Worm (Caenorhabditis elegans) whole organism, L1 larva: ENCODE data around the gene T12A7.6.

Experiments
- blmp-1 ChIP-seq: fragments of 150-350 bp; optimal IDR thresholded peaks from 2 replicates; lab custom pipeline; 2014; ENCODE audit warnings: missing biosample characterization, missing genetic modification characterization
- ceh-82 ChIP-seq, 3 experiments: fragments of 150-350 bp in 1 of 3; sonication (generic microtip) in 2 of 3; optimal IDR thresholded peaks; 2 replicates each; lab custom pipeline; 2014 to 2017; ENCODE audit warnings: missing biosample characterization in 3 of 3, missing genetic modification characterization in 3 of 3
- efl-1 ChIP-seq, 4 experiments: fragments of 150-350 bp; optimal IDR thresholded peaks in 3 of 4; peaks in 1 of 4; 1 replicate in 1 of 4; 2 replicates in 3 of 4; lab custom pipeline; 2014; ENCODE audit warnings: missing biosample characterization in 2 of 4, missing genetic modification characterization in 2 of 4, missing genetic modification reagents in 2 of 4
- fkh-10 ChIP-seq: sonication (generic microtip); optimal IDR thresholded peaks from 2 replicates; lab custom pipeline; 2017; ENCODE audit warnings: missing biosample characterization, missing genetic modification reagents, missing genetic modification characterization
- mef-2 ChIP-seq: fragments of 150-350 bp; optimal IDR thresholded peaks from 2 replicates; lab custom pipeline; 2014; ENCODE audit warnings: missing biosample characterization, missing genetic modification characterization
- nhr-237 ChIP-seq: fragments of 150-350 bp; optimal IDR thresholded peaks from 2 replicates; lab custom pipeline; 2014; ENCODE audit warnings: missing biosample characterization, missing genetic modification characterization
- nhr-76 ChIP-seq: sonication (generic microtip); optimal IDR thresholded peaks from 2 replicates; lab custom pipeline; 2017; ENCODE audit warnings: missing biosample characterization, missing genetic modification characterization
- nhr-77 ChIP-seq: fragments of 150-350 bp; optimal IDR thresholded peaks from 2 replicates; lab custom pipeline; 2014; ENCODE audit warnings: missing biosample characterization, missing genetic modification characterization
- rnt-1 ChIP-seq: sonication (generic microtip); optimal IDR thresholded peaks from 2 replicates; lab custom pipeline; 2016; ENCODE audit warnings: mild to moderate bottlenecking, missing genetic modification characterization, moderate library complexity, missing compliant biosample characterization
- skn-1 ChIP-seq: fragments of 150-350 bp; optimal IDR thresholded peaks from 2 replicates; lab custom pipeline; 2014; ENCODE audit warnings: missing biosample characterization, missing genetic modification characterization
- tbx-2 ChIP-seq: sonication (generic microtip); optimal IDR thresholded peaks from 2 replicates; lab custom pipeline; 2016; ENCODE audit warnings: missing genetic modification characterization, missing compliant biosample characterization
- zag-1 ChIP-seq: fragments of 150-350 bp; optimal IDR thresholded peaks from 2 replicates; lab custom pipeline; 2014; ENCODE audit warnings: missing biosample characterization, missing genetic modification characterization
- ztf-4 ChIP-seq: fragments of 150-350 bp; optimal IDR thresholded peaks from 2 replicates; lab custom pipeline; 2014; ENCODE audit warnings: missing biosample characterization, missing genetic modification characterization

DNA sequence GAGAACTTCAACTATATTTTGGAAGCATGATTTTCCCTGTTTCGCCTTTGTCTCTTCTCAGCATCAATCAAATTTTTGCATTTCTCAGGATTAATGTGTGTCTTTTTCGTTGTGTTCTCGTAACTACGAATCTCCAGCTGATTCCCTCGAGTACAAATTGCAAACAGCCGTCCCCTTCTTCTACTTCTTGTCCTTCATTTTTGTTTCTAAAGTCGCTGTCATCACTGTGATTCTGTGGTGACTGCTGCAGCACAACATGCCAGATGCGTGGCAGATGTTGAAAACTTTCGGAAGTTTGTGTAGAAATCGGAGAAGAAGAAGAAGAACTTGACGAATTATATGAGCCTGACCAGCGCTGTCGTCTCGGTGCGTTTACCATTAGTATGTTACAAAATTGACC is 35.7 kb upstream of the T12A7.6 start:
- TF ChIP-seq zag-1 (tag; lab: Kevin White, UChicago) (no peak), blmp-1 (tag; lab: Kevin White, UChicago) (no peak), ztf-4 (tag; lab: Kevin White, UChicago) (no peak), tbx-2 (tag; lab: Kevin White, UChicago) (no peak), rnt-1 (tag; lab: Kevin White, UChicago) (no peak), ceh-82 (tag; optimal IDR thresholded peaks at IDR 0.05; lab: Kevin White, UChicago) (no peak), mef-2 (tag; lab: Kevin White, UChicago) (no peak), skn-1 (tag; lab: Kevin White, UChicago) (no peak), nhr-77 (no peak), fkh-10 (no peak), nhr-76 (tag; lab: Kevin White, UChicago) (no peak), nhr-237 (tag; lab: Kevin White, UChicago) (no peak), efl-1 (optimal IDR thresholded peaks at IDR 0.05; lab: Kevin White, UChicago) (no peak), efl-1 (GFP tag; optimal IDR thresholded peaks at IDR 0.05 in 1 of 2; lab: Kevin White, UChicago) (no peak)
